Worm (Caenorhabditis elegans) whole organism, young adult: ENCODE measurements around the gene Y46G5A.7.

Experiments used
- B0019.2 ChIP-seq: fragments of 200-800 bp; sonication (Bioruptor generic); conservative IDR thresholded peaks from 2 replicates; pipeline ENCODE4 v1.3.6; 2022; ENCODE audit warnings: missing genetic modification reagents, missing genetic modification characterization, missing compliant biosample characterization
- B0261.1 ChIP-seq: sonication (generic microtip); optimal IDR thresholded peaks from 2 replicates; lab custom pipeline; 2016; ENCODE audit warnings: mild to moderate bottlenecking, missing genetic modification characterization, moderate library complexity, missing compliant biosample characterization
- F22D6.2 ChIP-seq: sonication (generic microtip); optimal IDR thresholded peaks from 2 replicates; lab custom pipeline; 2016; ENCODE audit warnings: mild to moderate bottlenecking, missing genetic modification characterization, missing compliant biosample characterization
- F33H1.4 ChIP-seq: fragments of 200-800 bp; sonication (Bioruptor generic); IDR thresholded peaks from 2 replicates; pipeline ENCODE4 v1.3.6; 2022; ENCODE audit warnings: missing genetic modification reagents, missing genetic modification characterization, missing compliant biosample characterization
- F37B4.10 ChIP-seq: fragments of 200-800 bp; sonication (Bioruptor generic); IDR thresholded peaks from 2 replicates; pipeline ENCODE4 v1.3.6; 2022; ENCODE audit warnings: missing genetic modification characterization, missing compliant biosample characterization
- F39B2.1 ChIP-seq: fragments of 200-800 bp; sonication (Bioruptor generic); IDR thresholded peaks from 2 replicates; pipeline ENCODE4 v1.3.6; 2022; ENCODE audit warnings: missing genetic modification reagents, missing genetic modification characterization, missing compliant biosample characterization
- F52B5.7 ChIP-seq: sonication (generic microtip); optimal IDR thresholded peaks from 2 replicates; lab custom pipeline; 2016; ENCODE audit warnings: mild to moderate bottlenecking, missing genetic modification characterization, missing compliant biosample characterization
- F55B11.4 ChIP-seq: sonication (generic microtip); optimal IDR thresholded peaks from 2 replicates; lab custom pipeline; 2016; ENCODE audit warnings: missing compliant biosample characterization, missing genetic modification characterization, borderline replicate concordance; ENCODE audit not compliant: insufficient read depth
- K12H6.12 ChIP-seq: fragments of 200-800 bp; sonication (Bioruptor generic); optimal IDR thresholded peaks from 2 replicates; lab custom pipeline; 2018; ENCODE audit warnings: mild to moderate bottlenecking, missing genetic modification characterization, missing compliant biosample characterization
- Y79H2A.3 ChIP-seq: fragments of 200-800 bp; sonication (Bioruptor generic); conservative IDR thresholded peaks from 2 replicates; pipeline ENCODE4 v1.3.6; 2022; ENCODE audit warnings: missing genetic modification reagents, missing genetic modification characterization, missing compliant biosample characterization
- aptf-2 ChIP-seq: fragments of 200-800 bp; sonication (Bioruptor generic); conservative IDR thresholded peaks from 2 replicates; pipeline ENCODE4 v1.3.6; 2022; ENCODE audit warnings: missing genetic modification reagents, missing genetic modification characterization, missing compliant biosample characterization
- aptf-3 ChIP-seq: fragments of 200-800 bp; sonication (Bioruptor generic); IDR thresholded peaks from 2 replicates; pipeline ENCODE4 v1.3.6; 2022; ENCODE audit warnings: missing genetic modification characterization, missing compliant biosample characterization
- attf-3 ChIP-seq: fragments of 200-800 bp; sonication (Bioruptor generic); conservative IDR thresholded peaks from 2 replicates; pipeline ENCODE4 v1.3.6; 2022; ENCODE audit warnings: missing genetic modification reagents, missing genetic modification characterization, missing compliant biosample characterization
- bed-1 ChIP-seq: fragments of 200-800 bp; sonication (Bioruptor generic); IDR thresholded peaks from 2 replicates; pipeline ENCODE4 v1.3.6; 2022; ENCODE audit warnings: missing genetic modification reagents, missing genetic modification characterization, missing compliant biosample characterization
- ccch-3 ChIP-seq: fragments of 200-800 bp; sonication (Bioruptor generic); optimal IDR thresholded peaks from 2 replicates; lab custom pipeline; 2018; ENCODE audit warnings: mild to moderate bottlenecking, missing genetic modification characterization, missing compliant biosample characterization
- dox-1 ChIP-seq: fragments of 200-800 bp; sonication (Bioruptor generic); IDR thresholded peaks from 2 replicates; pipeline ENCODE4 v1.3.6; 2022; ENCODE audit warnings: missing genetic modification reagents, missing genetic modification characterization, missing compliant biosample characterization
- efl-1 ChIP-seq: fragments of 150-350 bp; optimal IDR thresholded peaks from 2 replicates; lab custom pipeline; 2014; ENCODE audit warnings: missing biosample characterization, missing genetic modification reagents, missing genetic modification characterization
- fkh-3 ChIP-seq: sonication (generic microtip); optimal IDR thresholded peaks from 2 replicates; lab custom pipeline; 2016; ENCODE audit warnings: mild to moderate bottlenecking, missing genetic modification characterization, missing compliant biosample characterization
- hlh-26 ChIP-seq: fragments of 200-800 bp; sonication (Bioruptor generic); conservative IDR thresholded peaks from 2 replicates; pipeline ENCODE4 v1.3.6; 2022; ENCODE audit warnings: missing genetic modification reagents, missing genetic modification characterization, missing compliant biosample characterization
- hmg-20 ChIP-seq: fragments of 200-800 bp; sonication (Bioruptor generic); IDR thresholded peaks from 2 replicates; pipeline ENCODE4 v1.3.6; 2022; ENCODE audit warnings: missing genetic modification reagents, missing genetic modification characterization, missing compliant biosample characterization
- hsf-1 ChIP-seq: fragments of 200-800 bp; sonication (Bioruptor generic); IDR thresholded peaks from 2 replicates; pipeline ENCODE4 v1.3.6; 2022; ENCODE audit warnings: missing genetic modification reagents, missing genetic modification characterization, missing compliant biosample characterization
- lir-1 ChIP-seq: fragments of 200-800 bp; sonication (Bioruptor generic); conservative IDR thresholded peaks from 2 replicates; pipeline ENCODE4 v1.3.6; 2022; ENCODE audit warnings: missing genetic modification reagents, missing genetic modification characterization, missing compliant biosample characterization
- madf-10 ChIP-seq: sonication (generic microtip); optimal IDR thresholded peaks from 2 replicates; lab custom pipeline; 2016; ENCODE audit warnings: mild to moderate bottlenecking, missing genetic modification characterization, missing compliant biosample characterization
- madf-8 ChIP-seq: fragments of 200-800 bp; sonication (Bioruptor generic); conservative IDR thresholded peaks from 2 replicates; pipeline ENCODE4 v1.3.6; 2022; ENCODE audit warnings: missing genetic modification reagents, missing genetic modification characterization, missing compliant biosample characterization
- mes-4 ChIP-seq: sonication (generic microtip); optimal IDR thresholded peaks from 2 replicates; lab custom pipeline; 2016; ENCODE audit warnings: missing genotype, missing genetic modification characterization, missing compliant biosample characterization
- nfyb-1 ChIP-seq: fragments of 200-800 bp; sonication (Bioruptor generic); IDR thresholded peaks from 2 replicates; pipeline ENCODE4 v1.3.6; 2022; ENCODE audit warnings: missing genetic modification reagents, missing genetic modification characterization, missing compliant biosample characterization
- nhr-27 ChIP-seq: fragments of 200-800 bp; sonication (Bioruptor generic); optimal IDR thresholded peaks from 2 replicates; lab custom pipeline; 2018; ENCODE audit warnings: mild to moderate bottlenecking, missing genetic modification characterization, moderate library complexity, missing compliant biosample characterization
- nhr-90 ChIP-seq: sonication (generic microtip); optimal IDR thresholded peaks from 2 replicates; lab custom pipeline; 2016; ENCODE audit warnings: missing genotype, mild to moderate bottlenecking, missing genetic modification characterization, missing compliant biosample characterization
- pbrm-1 ChIP-seq: fragments of 200-800 bp; sonication (Bioruptor generic); IDR thresholded peaks from 2 replicates; pipeline ENCODE4 v1.3.6; 2022; ENCODE audit warnings: missing genetic modification reagents, missing genetic modification characterization, missing compliant biosample characterization
- pha-4 ChIP-seq: fragments of 150-350 bp; sonication (generic microtip); optimal IDR thresholded peaks from 2 replicates; lab custom pipeline; 2014; ENCODE audit warnings: missing biosample characterization, missing genetic modification reagents, missing genetic modification characterization
- rec-8 ChIP-seq, 2 experiments: sonication (generic microtip); optimal IDR thresholded peaks; 2 replicates each; lab custom pipeline; 2016; ENCODE audit warnings: mild to moderate bottlenecking in 2 of 2, missing genetic modification characterization in 2 of 2, missing genetic modification reagents in 2 of 2, missing genotype in 2 of 2, missing biosample characterization in 1 of 2, missing compliant biosample characterization in 1 of 2, moderate library complexity in 1 of 2
- rpc-1 ChIP-seq, 2 experiments: fragments of 150-350 bp in 1 of 2; sonication (generic microtip) in 1 of 2; optimal IDR thresholded peaks; 2 replicates each; lab custom pipeline; 2014 to 2018; ENCODE audit warnings: missing biosample characterization in 1 of 2, missing genetic modification characterization in 1 of 2, missing genetic modification reagents in 1 of 2, missing genotype in 1 of 2
- snpc-1.1 ChIP-seq: sonication (generic microtip); optimal IDR thresholded peaks from 2 replicates; lab custom pipeline; 2017; ENCODE audit warnings: missing genetic modification characterization, mild to moderate bottlenecking, missing compliant biosample characterization, antibody characterized with exemption, moderate library complexity, missing genotype, missing genetic modification reagents; ENCODE audit not compliant: insufficient read depth
- snpc-3.4 ChIP-seq: sonication (generic microtip); optimal IDR thresholded peaks from 2 replicates; lab custom pipeline; 2017; ENCODE audit warnings: missing genetic modification characterization, mild to moderate bottlenecking, missing compliant biosample characterization, antibody characterized with exemption, moderate library complexity, missing genotype, missing genetic modification reagents
- snpc-4 ChIP-seq, 5 experiments: fragments of 150-350 bp in 1 of 5; sonication (generic microtip) in 4 of 5; optimal IDR thresholded peaks; 2 replicates each; lab custom pipeline; 2014 to 2018; ENCODE audit warnings: missing genetic modification characterization in 5 of 5, missing biosample characterization in 3 of 5, antibody characterized with exemption in 2 of 5, mild to moderate bottlenecking in 2 of 5, missing compliant biosample characterization in 2 of 5, missing genotype in 2 of 5, moderate library complexity in 2 of 5, missing genetic modification reagents in 1 of 5
- tbx-9 ChIP-seq: sonication (generic microtip); optimal IDR thresholded peaks from 2 replicates; lab custom pipeline; 2016; ENCODE audit warnings: borderline replicate concordance, missing genetic modification characterization, inconsistent platforms, missing compliant biosample characterization
- ztf-26 ChIP-seq: sonication (generic microtip); optimal IDR thresholded peaks from 2 replicates; lab custom pipeline; 2017; ENCODE audit warnings: missing genetic modification characterization, missing compliant biosample characterization
- ztf-6 ChIP-seq: fragments of 200-800 bp; sonication (Bioruptor generic); IDR thresholded peaks from 2 replicates; pipeline ENCODE4 v1.3.6; 2022; ENCODE audit warnings: missing genetic modification reagents, missing genetic modification characterization, missing compliant biosample characterization

The Y46G5A.7 gene

DNA sequence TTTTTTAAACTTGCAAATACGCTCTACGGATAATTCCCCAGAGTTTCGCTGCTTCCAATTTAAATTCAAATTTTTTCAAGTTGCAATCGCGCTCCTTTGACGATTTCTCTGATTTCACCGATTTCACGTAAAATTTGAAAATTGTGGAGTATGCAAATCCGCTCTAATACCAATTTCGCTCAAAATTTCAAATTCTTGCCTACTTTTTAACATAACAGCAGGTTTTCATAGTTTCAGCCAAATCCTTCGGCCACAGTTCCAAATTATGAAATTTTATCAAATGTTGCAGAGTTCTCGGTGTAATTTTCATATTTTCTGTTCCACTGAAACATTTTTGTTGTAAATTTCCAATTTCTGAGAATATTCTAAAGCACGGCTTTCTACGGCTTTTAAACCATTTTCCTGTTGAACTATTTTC, 31.7 kb upstream of the Y46G5A.7 start, which contains the start of gene alkb-7 (continued):
- TF ChIP-seq mes-4 (tag; lab: Kevin White, UChicago): no peak
- no peak for TF ChIP-seq ztf-26 (tag; lab: Kevin White, UChicago)
- no peak for TF ChIP-seq bed-1 (GFP tag; lab: Robert Waterston, UW)
- TF ChIP-seq hmg-20 (GFP tag; lab: Robert Waterston, UW): no peak
- no peak for TF ChIP-seq K12H6.12 (tag; lab: Kevin White, UChicago)
- no peak for TF ChIP-seq ccch-3
- no peak for TF ChIP-seq F39B2.1 (GFP tag; lab: Robert Waterston, UW)
- no peak for TF ChIP-seq snpc-1.1 (tag; lab: Kevin White, UChicago)
- peak; percentile 33; the same call in 1 of the 2 replicates for TF ChIP-seq dox-1 (GFP tag; lab: Robert Waterston, UW)
- peak; percentile 32; the same call in 1 of the 2 replicates for TF ChIP-seq hsf-1 (GFP tag; lab: Robert Waterston, UW)
- TF ChIP-seq tbx-9: no peak
- TF ChIP-seq Y79H2A.3 (GFP tag; lab: Robert Waterston, UW): no peak
- TF ChIP-seq rec-8 (tag; optimal IDR thresholded peaks at IDR 0.05; lab: Kevin White, UChicago): no peak
- no peak for TF ChIP-seq aptf-2 (GFP tag; lab: Robert Waterston, UW)
- no peak for TF ChIP-seq hlh-26 (GFP tag; lab: Robert Waterston, UW)
- no peak for TF ChIP-seq B0019.2 (GFP tag; lab: Robert Waterston, UW)
- TF ChIP-seq nhr-90 (tag; lab: Kevin White, UChicago): no peak
- no peak for TF ChIP-seq snpc-3.4 (tag; lab: Kevin White, UChicago)
- no peak for TF ChIP-seq snpc-4 (GFP tag; optimal IDR thresholded peaks at IDR 0.05; lab: Kevin White, UChicago)
- TF ChIP-seq snpc-4 (tag; optimal IDR thresholded peaks at IDR 0.05; lab: Kevin White, UChicago): no peak
- no peak for TF ChIP-seq pha-4 (tag; lab: Kevin White, UChicago)
- peak; percentile 62; the same call in 1 of the 2 replicates for TF ChIP-seq nfyb-1
- TF ChIP-seq F55B11.4 (tag; lab: Kevin White, UChicago): no peak
- TF ChIP-seq F37B4.10 (GFP tag; lab: Robert Waterston, UW): no peak
- TF ChIP-seq madf-10: no peak
- peak; percentile 6; the same call in 1 of the 2 replicates for TF ChIP-seq F33H1.4
- no peak for TF ChIP-seq lir-1
- no peak for TF ChIP-seq fkh-3 (tag; lab: Kevin White, UChicago)
- no peak for TF ChIP-seq nhr-27 (tag; lab: Kevin White, UChicago)
- no peak for TF ChIP-seq ztf-6 (GFP tag; lab: Robert Waterston, UW)
- TF ChIP-seq efl-1 (GFP tag; lab: Kevin White, UChicago): no peak
- no peak for TF ChIP-seq rpc-1 (optimal IDR thresholded peaks at IDR 0.05; lab: Kevin White, UChicago)
- no peak for TF ChIP-seq rpc-1 (tag; optimal IDR thresholded peaks at IDR 0.05; lab: Kevin White, UChicago)
- no peak for TF ChIP-seq F22D6.2
- no peak for TF ChIP-seq B0261.1 (tag; lab: Kevin White, UChicago)
- peak; percentile 27 for TF ChIP-seq F52B5.7 (tag; lab: Kevin White, UChicago)
- no peak for TF ChIP-seq aptf-3 (GFP tag; lab: Robert Waterston, UW)
- no peak for TF ChIP-seq attf-3
- no peak for TF ChIP-seq madf-8 (GFP tag; lab: Robert Waterston, UW)
- no peak; the same call in none of the 2 replicates for TF ChIP-seq pbrm-1 (GFP tag; lab: Robert Waterston, UW)
